In genomic region chr3L:1568225-1569161, dm6 we compare ENCODE assay signal across 5 fruit fly cellular contexts.
TF ChIP-seq lines count a peak whose summit lies in the region.

TSS of gene CG7879 (minus strand) at chr3L:1568608.

- no peak for TF ChIP-seq CTCF in whole organism, embryonic (GFP tag; optimal IDR thresholded peaks at IDR 0.05; lab: Kevin White, UChicago)

TF ChIP-seq in whole organism, adult, 20 proteins besides CTCF, POLR2A, EP300 and RAD21 (continues in another document):
- TF ChIP-seq tj (GFP tag; optimal IDR thresholded peaks at IDR 0.05; lab: Kevin White, UChicago), result no peak
- TF ChIP-seq bab1 (GFP tag; optimal IDR thresholded peaks at IDR 0.05; lab: Kevin White, UChicago), result peak; percentile 53
- TF ChIP-seq CG12768 (GFP tag; optimal IDR thresholded peaks at IDR 0.05; lab: Kevin White, UChicago), result no peak
- peak; percentile 24 for TF ChIP-seq CG7101 (tag; optimal IDR thresholded peaks at IDR 0.05; lab: Kevin White, UChicago)
- no peak for TF ChIP-seq CG33017 (tag; optimal IDR thresholded peaks at IDR 0.05; lab: Kevin White, UChicago)
- TF ChIP-seq Crg-1 (GFP tag; optimal IDR thresholded peaks at IDR 0.05; lab: Kevin White, UChicago), result no peak
- no peak for TF ChIP-seq pad (GFP tag; optimal IDR thresholded peaks at IDR 0.05; lab: Kevin White, UChicago)
- peak; percentile 7 for TF ChIP-seq CG11617 (GFP tag; optimal IDR thresholded peaks at IDR 0.05; lab: Kevin White, UChicago)
- peak; percentile 28 for TF ChIP-seq CG1620 (GFP tag; optimal IDR thresholded peaks at IDR 0.05; lab: Kevin White, UChicago)
- TF ChIP-seq ovo (GFP tag; optimal IDR thresholded peaks at IDR 0.05; lab: Kevin White, UChicago), result peak; percentile 2
- no peak for TF ChIP-seq kay (GFP tag; lab: Kevin White, UChicago; ENCODE audit: borderline replicate concordance)
- no peak for TF ChIP-seq Clk (GFP tag; optimal IDR thresholded peaks at IDR 0.05; lab: Kevin White, UChicago)
- no peak for TF ChIP-seq CG7045 (GFP tag; optimal IDR thresholded peaks at IDR 0.05; lab: Kevin White, UChicago)
- TF ChIP-seq Mnt (GFP tag; optimal IDR thresholded peaks at IDR 0.05; lab: Kevin White, UChicago), result peak; percentile 20
- TF ChIP-seq toe (GFP tag; optimal IDR thresholded peaks at IDR 0.05; lab: Kevin White, UChicago), result no peak
- peak; percentile 98 for TF ChIP-seq cic (GFP tag; optimal IDR thresholded peaks at IDR 0.05; lab: Kevin White, UChicago)
- TF ChIP-seq cnc (optimal IDR thresholded peaks at IDR 0.05; lab: Kevin White, UChicago), result no peak
- TF ChIP-seq CG5204 (GFP tag; optimal IDR thresholded peaks at IDR 0.05; lab: Kevin White, UChicago), result no peak
- no peak for TF ChIP-seq Hr96 (GFP tag; optimal IDR thresholded peaks at IDR 0.05; lab: Kevin White, UChicago)

TF ChIP-seq in whole organism, embryonic, 481 proteins besides CTCF, POLR2A, EP300 and RAD21 (continues in another document):
- TF ChIP-seq lmd (GFP tag; IDR thresholded peaks at IDR 0.05; lab: Robert Waterston, UW), result peak; percentile 33; the same call in 1 of the 2 replicates
- TF ChIP-seq sr (GFP tag; IDR thresholded peaks at IDR 0.05; lab: Robert Waterston, UW), result peak; percentile 91
- TF ChIP-seq CG13775 (GFP tag; optimal IDR thresholded peaks at IDR 0.05; lab: Kevin White, UChicago), result peak; percentile 22
- TF ChIP-seq ATbp (GFP tag; optimal IDR thresholded peaks at IDR 0.05; lab: Kevin White, UChicago), result no peak
- no peak for TF ChIP-seq CG8359 (GFP tag; optimal IDR thresholded peaks at IDR 0.05; lab: Kevin White, UChicago; ENCODE audit: borderline replicate concordance)
- TF ChIP-seq sd (tag; optimal IDR thresholded peaks at IDR 0.05; lab: Kevin White, UChicago), result peak; percentile 34
- TF ChIP-seq corto (GFP tag; optimal IDR thresholded peaks at IDR 0.05; lab: Kevin White, UChicago), result no peak
- TF ChIP-seq HmgZ (tag; optimal IDR thresholded peaks at IDR 0.05; lab: Kevin White, UChicago), result no peak
- 0 out of 2 replicates have a peak, but pooled peaks have one; percentile 18 for TF ChIP-seq sob (GFP tag; IDR thresholded peaks at IDR 0.05; lab: Robert Waterston, UW)
- TF ChIP-seq cg (GFP tag; optimal IDR thresholded peaks at IDR 0.05; lab: Kevin White, UChicago), result no peak
- peak; percentile 52 for TF ChIP-seq CG17186 (GFP tag; optimal IDR thresholded peaks at IDR 0.05; lab: Kevin White, UChicago)
- TF ChIP-seq CG1603 (tag; optimal IDR thresholded peaks at IDR 0.05; lab: Kevin White, UChicago), result peak; percentile 55
- no peak for TF ChIP-seq CG3065 (GFP tag; optimal IDR thresholded peaks at IDR 0.05; lab: Kevin White, UChicago)
- TF ChIP-seq CG3281 (GFP tag; optimal IDR thresholded peaks at IDR 0.05; lab: Kevin White, UChicago), result no peak
- no peak for TF ChIP-seq CG2875 (GFP tag; optimal IDR thresholded peaks at IDR 0.05; lab: Kevin White, UChicago)
- no peak for TF ChIP-seq org-1 (GFP tag; optimal IDR thresholded peaks at IDR 0.05; lab: Kevin White, UChicago)
- peak; percentile 68 for TF ChIP-seq CG30403 (GFP tag; optimal IDR thresholded peaks at IDR 0.05; lab: Kevin White, UChicago)
- TF ChIP-seq CG1233 (GFP tag; optimal IDR thresholded peaks at IDR 0.05; lab: Kevin White, UChicago), result peak; percentile 27

TF ChIP-seq in whole organism, prepupa, 60 proteins besides CTCF, POLR2A, EP300 and RAD21 (continues in another document):
- TF ChIP-seq dsx (GFP tag; optimal IDR thresholded peaks at IDR 0.05; lab: Kevin White, UChicago; ENCODE audit: poor library complexity, severe bottlenecking) (peak; percentile 28), svp (GFP tag; lab: Kevin White, UChicago) (peak; percentile 57), fkh (GFP tag; optimal IDR thresholded peaks at IDR 0.05; lab: Kevin White, UChicago) (no peak), salr (GFP tag; optimal IDR thresholded peaks at IDR 0.05; lab: Kevin White, UChicago) (no peak), CG32006 (GFP tag; optimal IDR thresholded peaks at IDR 0.05; lab: Kevin White, UChicago) (no peak), Sox102F (GFP tag; optimal IDR thresholded peaks at IDR 0.05; lab: Kevin White, UChicago) (peak; percentile 23), CG6854 (GFP tag; optimal IDR thresholded peaks at IDR 0.05; lab: Kevin White, UChicago) (peak; percentile 63), CG8119 (GFP tag; IDR thresholded peaks at IDR 0.05; lab: Robert Waterston, UW) (no peak), CG4318 (GFP tag; optimal IDR thresholded peaks at IDR 0.05; lab: Kevin White, UChicago) (no peak), Hr39 (GFP tag; optimal IDR thresholded peaks at IDR 0.05; lab: Kevin White, UChicago) (no peak), Hr4 (GFP tag; optimal IDR thresholded peaks at IDR 0.05; lab: Kevin White, UChicago) (peak; percentile 42), Smox (GFP tag; optimal IDR thresholded peaks at IDR 0.05; lab: Kevin White, UChicago) (no peak), CG31627 (GFP tag; optimal IDR thresholded peaks at IDR 0.05; lab: Kevin White, UChicago) (peak; percentile 31), lz (GFP tag; optimal IDR thresholded peaks at IDR 0.05; lab: Kevin White, UChicago) (peak; percentile 19), Lpt (GFP tag; optimal IDR thresholded peaks at IDR 0.05; lab: Kevin White, UChicago) (no peak), Hr38 (GFP tag; optimal IDR thresholded peaks at IDR 0.05; lab: Kevin White, UChicago) (no peak), CG1621 (tag; optimal IDR thresholded peaks at IDR 0.05; lab: Kevin White, UChicago) (no peak), CG11294 (GFP tag; IDR thresholded peaks at IDR 0.05; lab: Robert Waterston, UW) (no peak), CG9139 (GFP tag; optimal IDR thresholded peaks at IDR 0.05; lab: Kevin White, UChicago) (no peak), Eip78C (GFP tag; lab: Kevin White, UChicago) (peak; percentile 73), ss (GFP tag; optimal IDR thresholded peaks at IDR 0.05; lab: Kevin White, UChicago) (peak; percentile 10 to 20)

TF ChIP-seq in whole organism, pupa, 21 proteins besides CTCF, POLR2A, EP300 and RAD21:
- TF ChIP-seq EcR (GFP tag; optimal IDR thresholded peaks at IDR 0.05; lab: Kevin White, UChicago), result peak; percentile 55
- no peak for TF ChIP-seq gl (tag; optimal IDR thresholded peaks at IDR 0.05; lab: Kevin White, UChicago)
- TF ChIP-seq CG15710 (tag; optimal IDR thresholded peaks at IDR 0.05; lab: Kevin White, UChicago), result peak; percentile 18
- TF ChIP-seq CG34367 (tag; optimal IDR thresholded peaks at IDR 0.05; lab: Kevin White, UChicago), result no peak
- TF ChIP-seq fd96Ca (GFP tag; IDR thresholded peaks at IDR 0.05; lab: Robert Waterston, UW), result peak; percentile 34; the same call in 1 of the 3 replicates
- no peak for TF ChIP-seq CG32121 (GFP tag; IDR thresholded peaks at IDR 0.05; lab: Robert Waterston, UW)
- peak; percentile 46 for TF ChIP-seq Pif1B (GFP tag; optimal IDR thresholded peaks at IDR 0.05; lab: Kevin White, UChicago)
- peak; percentile 25 for TF ChIP-seq CG8159 (tag; optimal IDR thresholded peaks at IDR 0.05; lab: Kevin White, UChicago)
- TF ChIP-seq CG4496 (GFP tag; IDR thresholded peaks at IDR 0.05; lab: Robert Waterston, UW), result 0 out of 3 replicates have a peak, but pooled peaks have one; percentile 17
TF ChIP-seq in whole organism, pupa: peak in this region for 6.

TF ChIP-seq in whole organism, wandering third instar larva, 38 proteins besides CTCF, POLR2A, EP300 and RAD21 (continues in another document):
- peak; percentile 9 for TF ChIP-seq Sp1 (GFP tag; optimal IDR thresholded peaks at IDR 0.05; lab: Kevin White, UChicago)
- TF ChIP-seq foxo (GFP tag; optimal IDR thresholded peaks at IDR 0.05; lab: Kevin White, UChicago), result peak in 1 of 2 experiments; percentile 28
- TF ChIP-seq dl (GFP tag; optimal IDR thresholded peaks at IDR 0.05; lab: Kevin White, UChicago; ENCODE audit: insufficient read depth in 1 of 2, partially characterized antibody in 2 of 2), result no peak
- no peak for TF ChIP-seq sage (GFP tag; optimal IDR thresholded peaks at IDR 0.05; lab: Kevin White, UChicago)
- TF ChIP-seq woc (GFP tag; optimal IDR thresholded peaks at IDR 0.05; lab: Kevin White, UChicago), result peak; percentile 41
- no peak for TF ChIP-seq CrebA (GFP tag; optimal IDR thresholded peaks at IDR 0.05; lab: Kevin White, UChicago; ENCODE audit: borderline replicate concordance)
- peak; percentile 49 for TF ChIP-seq psq (GFP tag; optimal IDR thresholded peaks at IDR 0.05; lab: Kevin White, UChicago)
- TF ChIP-seq Rel (GFP tag; optimal IDR thresholded peaks at IDR 0.05; lab: Kevin White, UChicago), result no peak
- peak; percentile 36 for TF ChIP-seq Rel (tag; optimal IDR thresholded peaks at IDR 0.05; lab: Kevin White, UChicago)
- no peak for TF ChIP-seq Mio (GFP tag; optimal IDR thresholded peaks at IDR 0.05; lab: Kevin White, UChicago)
- TF ChIP-seq ey (GFP tag; optimal IDR thresholded peaks at IDR 0.05; lab: Kevin White, UChicago), result no peak
- no peak for TF ChIP-seq CG9705 (GFP tag; optimal IDR thresholded peaks at IDR 0.05; lab: Kevin White, UChicago)
- no peak for TF ChIP-seq tai (GFP tag; optimal IDR thresholded peaks at IDR 0.05; lab: Kevin White, UChicago)
- TF ChIP-seq pan (optimal IDR thresholded peaks at IDR 0.05; lab: Kevin White, UChicago), result no peak
- TF ChIP-seq fru (GFP tag; optimal IDR thresholded peaks at IDR 0.05; lab: Kevin White, UChicago), result no peak
- TF ChIP-seq Abd-B (GFP tag; optimal IDR thresholded peaks at IDR 0.05; lab: Kevin White, UChicago), result no peak
- no peak for TF ChIP-seq OdsH (GFP tag; optimal IDR thresholded peaks at IDR 0.05; lab: Kevin White, UChicago)
- no peak for TF ChIP-seq jim (GFP tag; optimal IDR thresholded peaks at IDR 0.05; lab: Kevin White, UChicago)
- TF ChIP-seq br (GFP tag; optimal IDR thresholded peaks at IDR 0.05; lab: Kevin White, UChicago), result no peak
- TF ChIP-seq sv (GFP tag; optimal IDR thresholded peaks at IDR 0.05; lab: Kevin White, UChicago), result peak; percentile 48
- TF ChIP-seq brk (GFP tag; optimal IDR thresholded peaks at IDR 0.05; lab: Kevin White, UChicago), result no peak
- TF ChIP-seq Dfd (GFP tag; optimal IDR thresholded peaks at IDR 0.05; lab: Kevin White, UChicago), result no peak
- TF ChIP-seq rgr (GFP tag; optimal IDR thresholded peaks at IDR 0.05; lab: Kevin White, UChicago), result peak; percentile 22
- no peak for TF ChIP-seq GATAd (GFP tag; optimal IDR thresholded peaks at IDR 0.05; lab: Kevin White, UChicago)
- TF ChIP-seq Hnf4 (GFP tag; optimal IDR thresholded peaks at IDR 0.05; lab: Kevin White, UChicago), result no peak
- TF ChIP-seq lola (GFP tag; optimal IDR thresholded peaks at IDR 0.05; lab: Kevin White, UChicago), result no peak
- TF ChIP-seq dsf (GFP tag; optimal IDR thresholded peaks at IDR 0.05; lab: Kevin White, UChicago; ENCODE audit: borderline replicate concordance), result no peak
- peak; percentile 34 for TF ChIP-seq h (GFP tag; optimal IDR thresholded peaks at IDR 0.05; lab: Kevin White, UChicago)
- TF ChIP-seq CG32264 (GFP tag; optimal IDR thresholded peaks at IDR 0.05; lab: Kevin White, UChicago), result no peak
- no peak for TF ChIP-seq Hr78 (GFP tag; optimal IDR thresholded peaks at IDR 0.05; lab: Kevin White, UChicago)
- TF ChIP-seq usp (GFP tag; optimal IDR thresholded peaks at IDR 0.05; lab: Kevin White, UChicago), result no peak
- TF ChIP-seq Vsx2 (GFP tag; optimal IDR thresholded peaks at IDR 0.05; lab: Kevin White, UChicago; ENCODE audit: partially characterized antibody), result no peak
- no peak for TF ChIP-seq Myc (optimal IDR thresholded peaks at IDR 0.05; lab: Kevin White, UChicago)
